Fruit fly (Drosophila melanogaster): Measurements from ENCODE around the gene Acbp5.
A peak's percentile ranks its signal among the peaks of the same experiment; 100 is the strongest.

The Acbp5 gene

dm6 chr3L:8751262-8751661, 37.1 kb downstream of the Acbp5 start (continued):
- no peak for TF ChIP-seq knrl (GFP tag; IDR thresholded peaks at IDR 0.05; ENCODE audit: partially characterized antibody)
- TF ChIP-seq PHDP (tag; optimal IDR thresholded peaks at IDR 0.05) = peak; percentile 58
- no peak for TF ChIP-seq CG30020 (tag; optimal IDR thresholded peaks at IDR 0.05)
- no peak for TF ChIP-seq kay (GFP tag; optimal IDR thresholded peaks at IDR 0.05)
- TF ChIP-seq repo (GFP tag; optimal IDR thresholded peaks at IDR 0.05) = no peak
- no peak for TF ChIP-seq YL-1 (GFP tag; optimal IDR thresholded peaks at IDR 0.05)
- no peak for TF ChIP-seq abd-A (tag; optimal IDR thresholded peaks at IDR 0.05)
- peak; percentile 85 for TF ChIP-seq CG17359 (tag; optimal IDR thresholded peaks at IDR 0.05)
- TF ChIP-seq twi (tag; optimal IDR thresholded peaks at IDR 0.05) = no peak
- TF ChIP-seq CG10366 (GFP tag; IDR thresholded peaks at IDR 0.05) = peak; percentile 67
- peak; percentile 71 for TF ChIP-seq Drgx (GFP tag; IDR thresholded peaks at IDR 0.05)
- TF ChIP-seq Xbp1 (GFP tag; optimal IDR thresholded peaks at IDR 0.05) = peak; percentile 65
- TF ChIP-seq CG10959 (GFP tag; IDR thresholded peaks at IDR 0.05) = no peak
- no peak for TF ChIP-seq GATAe (GFP tag; conservative IDR thresholded peaks at IDR 0.05)
- peak; percentile 44 for TF ChIP-seq D19A (tag; optimal IDR thresholded peaks at IDR 0.05)
- no peak for TF ChIP-seq BEAF-32 (GFP tag; optimal IDR thresholded peaks at IDR 0.05)
- no peak for TF ChIP-seq Jarid2 (GFP tag; optimal IDR thresholded peaks at IDR 0.05)
- TF ChIP-seq crp (GFP tag; optimal IDR thresholded peaks at IDR 0.05) = no peak
- no peak for TF ChIP-seq sna (GFP tag; IDR thresholded peaks at IDR 0.05; ENCODE audit: partially characterized antibody)
- TF ChIP-seq pum (GFP tag; optimal IDR thresholded peaks at IDR 0.05) = peak; percentile 49
- no peak for TF ChIP-seq rib (GFP tag; IDR thresholded peaks at IDR 0.05)
- TF ChIP-seq sens-2 (GFP tag; IDR thresholded peaks at IDR 0.05) = peak; percentile 49; the same call in 1 of the 2 replicates
- peak; percentile 23 for TF ChIP-seq CG8944 (GFP tag; optimal IDR thresholded peaks at IDR 0.05)
- TF ChIP-seq CG9876 (GFP tag; optimal IDR thresholded peaks at IDR 0.05) = no peak
- TF ChIP-seq MESR4 (GFP tag; optimal IDR thresholded peaks at IDR 0.05) = no peak
- no peak for TF ChIP-seq Fer1 (GFP tag; optimal IDR thresholded peaks at IDR 0.05)
- TF ChIP-seq crc (GFP tag; optimal IDR thresholded peaks at IDR 0.05) = no peak
- peak; percentile 61 for TF ChIP-seq az2 (GFP tag; optimal IDR thresholded peaks at IDR 0.05)
- TF ChIP-seq CG12155 (GFP tag; optimal IDR thresholded peaks at IDR 0.05) = no peak
- TF ChIP-seq Rfx (GFP tag; IDR thresholded peaks at IDR 0.05) = no peak; the same call in 1 of the 2 replicates
- TF ChIP-seq dan (GFP tag; IDR thresholded peaks at IDR 0.05) = no peak
- TF ChIP-seq usp (GFP tag; optimal IDR thresholded peaks at IDR 0.05) = no peak
- no peak for TF ChIP-seq CG18011 (GFP tag; optimal IDR thresholded peaks at IDR 0.05)
- TF ChIP-seq salm (tag; optimal IDR thresholded peaks at IDR 0.05) = peak; percentile 61
- peak; percentile 12 for TF ChIP-seq Camta (GFP tag; optimal IDR thresholded peaks at IDR 0.05)
- TF ChIP-seq CG12942 (GFP tag; optimal IDR thresholded peaks at IDR 0.05) = no peak
- TF ChIP-seq caup (GFP tag; optimal IDR thresholded peaks at IDR 0.05; ENCODE audit: severe bottlenecking) = no peak
- TF ChIP-seq tgo (GFP tag; IDR thresholded peaks at IDR 0.05) = peak; percentile 59
- peak; percentile 17 for TF ChIP-seq NfI (GFP tag; optimal IDR thresholded peaks at IDR 0.05)
- no peak for TF ChIP-seq CG33557 (GFP tag; optimal IDR thresholded peaks at IDR 0.05)
- no peak for TF ChIP-seq Poxn (GFP tag; IDR thresholded peaks at IDR 0.05)
- no peak for TF ChIP-seq Dip2 (GFP tag; IDR thresholded peaks at IDR 0.05)
- TF ChIP-seq HLH3B (GFP tag; IDR thresholded peaks at IDR 0.05) = peak; percentile 65
- peak; percentile 18 for TF ChIP-seq CG6254 (GFP tag; optimal IDR thresholded peaks at IDR 0.05)
- no peak for TF ChIP-seq CG34376 (GFP tag; optimal IDR thresholded peaks at IDR 0.05)
- TF ChIP-seq CG16863 (GFP tag; optimal IDR thresholded peaks at IDR 0.05) = peak; percentile 32
- peak; percentile 4 for TF ChIP-seq Lhr (GFP tag; optimal IDR thresholded peaks at IDR 0.05)
- no peak for TF ChIP-seq CG15479 (GFP tag; optimal IDR thresholded peaks at IDR 0.05)
- TF ChIP-seq Sry-β (GFP tag; optimal IDR thresholded peaks at IDR 0.05) = no peak
- no peak for TF ChIP-seq CG10147 (GFP tag; optimal IDR thresholded peaks at IDR 0.05)
- TF ChIP-seq row (GFP tag; IDR thresholded peaks at IDR 0.05) = peak; percentile 62

Measured in whole organism, embryonic.